Fruit fly (Drosophila melanogaster): Measurements from ENCODE around the gene NimC2.

NimC2 gene

DNA sequence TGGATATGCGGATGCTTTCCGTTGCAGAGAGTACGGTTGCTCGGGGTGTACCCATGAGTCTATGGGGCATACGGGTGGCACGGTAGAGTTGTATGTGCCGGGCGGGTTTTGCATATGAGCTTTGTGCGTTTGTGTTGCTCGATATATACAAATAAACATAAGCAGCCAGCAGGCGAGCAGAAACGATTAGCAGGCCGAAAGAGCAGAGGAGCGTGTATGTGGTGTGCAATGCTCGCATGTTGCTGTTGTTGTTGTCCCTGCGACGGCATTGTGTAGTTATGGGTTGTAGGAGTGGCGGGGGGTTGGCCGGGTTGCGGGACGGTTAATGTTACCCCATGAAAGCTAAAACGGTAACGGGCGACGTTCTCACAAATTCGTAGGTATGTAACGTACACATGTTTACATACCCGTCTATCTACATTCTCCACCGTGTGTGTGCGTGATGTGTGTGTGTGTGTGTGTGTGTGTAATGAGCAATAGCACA lies 41.8 kb downstream of the NimC2 start:
- TF ChIP-seq Vsx2 (GFP tag; optimal IDR thresholded peaks at IDR 0.05; ENCODE audit: partially characterized antibody): peak; percentile 5
- TF ChIP-seq dl (GFP tag; optimal IDR thresholded peaks at IDR 0.05; ENCODE audit: insufficient read depth in 1 of 2, partially characterized antibody in 2 of 2): peak in 1 of 2 experiments; percentile 16
- no peak for TF ChIP-seq HLH106 (tag; optimal IDR thresholded peaks at IDR 0.05)

DNA sequence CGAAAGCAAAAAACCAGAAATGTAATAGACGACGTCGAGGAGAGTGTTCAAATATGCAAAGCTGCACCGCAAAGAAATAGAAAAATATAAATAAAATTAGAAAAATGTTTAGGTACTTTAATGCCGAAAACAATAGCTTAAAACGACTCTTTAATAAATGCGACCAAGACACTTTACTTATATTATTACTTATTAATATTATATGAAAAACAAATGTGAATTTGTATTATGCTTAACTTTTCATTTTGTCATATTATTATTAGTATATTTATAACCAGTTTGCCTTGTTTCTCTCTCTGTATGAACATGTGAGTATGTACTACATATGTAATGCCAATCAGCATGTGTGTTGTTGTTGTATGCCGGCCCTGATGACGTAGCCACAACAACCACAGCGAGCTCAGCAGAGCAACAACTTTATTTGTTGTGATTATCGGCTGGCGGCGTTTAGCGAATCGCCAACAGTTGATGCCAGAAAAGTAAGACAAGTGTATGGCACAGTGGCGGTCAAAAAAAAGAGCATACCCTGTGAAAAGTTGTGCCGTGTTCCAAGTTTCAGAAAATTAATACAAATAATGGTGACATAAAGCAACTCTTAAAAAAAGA lies 42.3 kb downstream of the NimC2 start:
- TF ChIP-seq jim (GFP tag; optimal IDR thresholded peaks at IDR 0.05) (no peak), fru (GFP tag; optimal IDR thresholded peaks at IDR 0.05) (peak; percentile 41), sage (GFP tag; optimal IDR thresholded peaks at IDR 0.05) (no peak), Myc (optimal IDR thresholded peaks at IDR 0.05) (no peak), Dif (GFP tag; optimal IDR thresholded peaks at IDR 0.05; ENCODE audit: partially characterized antibody) (no peak), ey (GFP tag; optimal IDR thresholded peaks at IDR 0.05) (peak; percentile 43), Sp1 (GFP tag; optimal IDR thresholded peaks at IDR 0.05) (peak; percentile 82), CG32264 (GFP tag; optimal IDR thresholded peaks at IDR 0.05) (no peak), Abd-B (GFP tag; optimal IDR thresholded peaks at IDR 0.05) (no peak), lola (GFP tag; optimal IDR thresholded peaks at IDR 0.05) (no peak), Hr83 (GFP tag; optimal IDR thresholded peaks at IDR 0.05; ENCODE audit: poor library complexity, severe bottlenecking) (peak; percentile 61), Jra (GFP tag; optimal IDR thresholded peaks at IDR 0.05) (no peak), pan (optimal IDR thresholded peaks at IDR 0.05) (no peak), brk (GFP tag; optimal IDR thresholded peaks at IDR 0.05) (peak; percentile 19), woc (GFP tag; optimal IDR thresholded peaks at IDR 0.05) (peak; percentile 58), CrebA (GFP tag; optimal IDR thresholded peaks at IDR 0.05; ENCODE audit: borderline replicate concordance) (no peak), OdsH (GFP tag; optimal IDR thresholded peaks at IDR 0.05) (peak; percentile 53), foxo (GFP tag; optimal IDR thresholded peaks at IDR 0.05) (peak in 1 of 2 experiments; percentile 60), h (GFP tag; optimal IDR thresholded peaks at IDR 0.05) (no peak), br (GFP tag; optimal IDR thresholded peaks at IDR 0.05) (peak; percentile 26), dmrt93B (GFP tag; optimal IDR thresholded peaks at IDR 0.05) (peak; percentile 20), HLH106 (tag; optimal IDR thresholded peaks at IDR 0.05) (peak; percentile 73), Hr78 (GFP tag; optimal IDR thresholded peaks at IDR 0.05) (no peak), Dfd (GFP tag; optimal IDR thresholded peaks at IDR 0.05) (peak; percentile 94), N (GFP tag; optimal IDR thresholded peaks at IDR 0.05) (no peak), Mio (GFP tag; optimal IDR thresholded peaks at IDR 0.05) (no peak), Vsx2 (GFP tag; optimal IDR thresholded peaks at IDR 0.05; ENCODE audit: partially characterized antibody) (no peak), usp (GFP tag; optimal IDR thresholded peaks at IDR 0.05) (no peak), dl (GFP tag; optimal IDR thresholded peaks at IDR 0.05; ENCODE audit: insufficient read depth in 1 of 2, partially characterized antibody in 2 of 2) (no peak), CG9705 (GFP tag; optimal IDR thresholded peaks at IDR 0.05) (peak; percentile 9), dsf (GFP tag; optimal IDR thresholded peaks at IDR 0.05; ENCODE audit: borderline replicate concordance) (peak; percentile 5), sv (GFP tag; optimal IDR thresholded peaks at IDR 0.05) (no peak), GATAd (GFP tag; optimal IDR thresholded peaks at IDR 0.05) (peak; percentile 34), tai (GFP tag; optimal IDR thresholded peaks at IDR 0.05) (peak; percentile 52), Hnf4 (GFP tag; optimal IDR thresholded peaks at IDR 0.05) (peak; percentile 59), Rel (GFP tag; optimal IDR thresholded peaks at IDR 0.05) (no peak), Rel (tag; optimal IDR thresholded peaks at IDR 0.05) (peak; percentile 13), psq (GFP tag; optimal IDR thresholded peaks at IDR 0.05) (peak; percentile 67), rgr (GFP tag; optimal IDR thresholded peaks at IDR 0.05) (peak; percentile 55)
